Worm (Caenorhabditis elegans) whole organism, L1 larva: ENCODE measurements around the gene smut-1.
A peak's percentile ranks its signal among the peaks of the same experiment; 100 is the strongest.

ENCODE experiments used
- aly-2 ChIP-seq: fragments of 150-350 bp; optimal IDR thresholded peaks from 2 replicates; lab custom pipeline; 2014; ENCODE audit warnings: missing biosample characterization, missing genetic modification characterization
- ama-1 ChIP-seq: fragments of 150-350 bp; optimal IDR thresholded peaks from 2 replicates; lab custom pipeline; 2014
- efl-1 ChIP-seq, 4 experiments: fragments of 150-350 bp; optimal IDR thresholded peaks in 3 of 4; peaks in 1 of 4; 1 replicate in 1 of 4; 2 replicates in 3 of 4; lab custom pipeline; 2014; ENCODE audit warnings: missing biosample characterization in 2 of 4, missing genetic modification characterization in 2 of 4, missing genetic modification reagents in 2 of 4
- lin-13 ChIP-seq: fragments of 150-350 bp; optimal IDR thresholded peaks from 2 replicates; lab custom pipeline; 2014; ENCODE audit warnings: missing biosample characterization, missing genetic modification reagents, missing genetic modification characterization
- lin-39 ChIP-seq: fragments of 150-350 bp; optimal IDR thresholded peaks from 2 replicates; lab custom pipeline; 2014; ENCODE audit warnings: missing biosample characterization, missing genetic modification reagents, missing genetic modification characterization
- nhr-12 ChIP-seq: sonication (generic microtip); optimal IDR thresholded peaks from 2 replicates; lab custom pipeline; 2017; ENCODE audit warnings: missing biosample characterization, missing genetic modification characterization
- nhr-237 ChIP-seq: fragments of 150-350 bp; optimal IDR thresholded peaks from 2 replicates; lab custom pipeline; 2014; ENCODE audit warnings: missing biosample characterization, missing genetic modification characterization
- unc-86 ChIP-seq: sonication (generic microtip); optimal IDR thresholded peaks from 2 replicates; lab custom pipeline; 2016; ENCODE audit warnings: missing genetic modification characterization, missing compliant biosample characterization
- ztf-11 ChIP-seq, 2 experiments: sonication (generic microtip); optimal IDR thresholded peaks; 2 replicates each; lab custom pipeline; 2016 to 2017; ENCODE audit warnings: missing genetic modification characterization in 2 of 2, missing biosample characterization in 1 of 2, missing compliant biosample characterization in 1 of 2

DNA sequence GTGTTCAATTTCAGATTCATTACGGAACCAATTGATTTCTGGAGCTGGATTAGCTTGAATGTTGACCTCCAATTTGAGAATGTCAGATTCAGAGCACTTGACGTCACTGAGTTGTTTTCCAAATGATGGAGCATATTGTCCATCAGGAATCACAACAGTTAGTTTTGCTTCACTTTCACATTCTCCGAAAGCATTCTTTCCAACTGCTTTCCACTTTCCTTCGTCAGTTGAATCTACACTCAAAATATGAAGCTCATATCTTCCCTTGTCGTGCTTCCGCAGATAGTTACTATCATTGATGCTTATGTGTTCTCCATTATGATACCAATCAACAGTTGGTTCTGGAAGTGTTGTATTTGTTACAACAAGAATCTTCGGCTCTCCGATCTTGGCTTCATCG lies 31.4 kb downstream of the smut-1 start:
- TF ChIP-seq unc-86 (no peak), nhr-12 (no peak), lin-13 (GFP tag; lab: Kevin White, UChicago) (no peak), lin-39 (tag; lab: Kevin White, UChicago) (no peak), ztf-11 (tag; optimal IDR thresholded peaks at IDR 0.05; lab: Kevin White, UChicago) (no peak), ama-1 (lab: Kevin White, UChicago) (no peak), aly-2 (tag; lab: Kevin White, UChicago) (no peak), efl-1 (optimal IDR thresholded peaks at IDR 0.05; lab: Kevin White, UChicago) (no peak), efl-1 (GFP tag; optimal IDR thresholded peaks at IDR 0.05 in 1 of 2; lab: Kevin White, UChicago) (peak in 1 of 2 experiments; percentile 49), nhr-237 (tag; lab: Kevin White, UChicago) (no peak)
